Fruit fly (Drosophila melanogaster): ENCODE results near the gene MRG15.

DNA sequence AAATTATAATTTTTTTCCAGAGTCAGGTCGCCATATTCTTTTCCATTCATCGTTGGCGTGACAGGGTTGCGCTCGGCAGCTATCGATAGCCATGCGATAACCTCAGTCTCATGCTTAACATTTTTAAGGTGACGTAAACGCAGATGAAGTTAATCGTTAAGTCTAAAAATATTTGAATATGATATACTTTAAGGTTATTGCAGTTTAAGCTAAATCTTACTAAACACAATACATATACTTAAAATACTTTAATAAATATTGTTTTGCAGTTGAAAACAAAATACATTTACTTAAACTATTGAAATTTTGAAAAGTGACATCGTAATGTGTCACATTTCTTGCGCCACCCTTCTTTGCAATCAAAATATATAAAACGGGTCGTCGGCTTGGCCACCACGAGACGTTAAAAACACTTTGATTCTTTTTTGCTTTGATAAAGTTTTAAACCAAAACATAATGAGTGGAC is 2.7 kb downstream of the MRG15 start, which contains the start of the genes Cp190 and CG4338:
- TF ChIP-seq cnc (optimal IDR thresholded peaks at IDR 0.05): no peak
- TF ChIP-seq CG33017 (tag; optimal IDR thresholded peaks at IDR 0.05): peak; percentile 98
- peak; percentile 96 for TF ChIP-seq CG1620 (GFP tag; optimal IDR thresholded peaks at IDR 0.05)
- peak; percentile 94 for TF ChIP-seq Clk (GFP tag; optimal IDR thresholded peaks at IDR 0.05)
- peak; percentile 77 for TF ChIP-seq cic (GFP tag; optimal IDR thresholded peaks at IDR 0.05)
- TF ChIP-seq toe (GFP tag; optimal IDR thresholded peaks at IDR 0.05): peak; percentile 98
- peak; percentile 98 for TF ChIP-seq CG7045 (GFP tag; optimal IDR thresholded peaks at IDR 0.05)
- TF ChIP-seq bab1 (GFP tag; optimal IDR thresholded peaks at IDR 0.05): peak; percentile 98
- TF ChIP-seq ovo (GFP tag; optimal IDR thresholded peaks at IDR 0.05): peak; percentile 91

All from whole organism, adult.